Fruit fly (Drosophila melanogaster) whole organism, prepupa: ENCODE results near the gene PPP4R2r.

Source experiments
- Blimp-1 ChIP-seq: fragments of 200-800 bp; sonication (Bioruptor generic); optimal IDR thresholded peaks from 3 replicates; lab custom pipeline; 2017; ENCODE audit warnings: missing biosample characterization, missing genetic modification characterization, mild to moderate bottlenecking, moderate library complexity, missing genetic modification reagents
- CG10631 ChIP-seq: fragments of 200-800 bp; sonication (Bioruptor generic); optimal IDR thresholded peaks from 2 replicates; lab custom pipeline; 2016; ENCODE audit warnings: missing biosample characterization, missing genetic modification characterization
- CG10669 ChIP-seq: fragments of 200-800 bp; sonication (Bioruptor generic); optimal IDR thresholded peaks from 3 replicates; lab custom pipeline; 2018; ENCODE audit warnings: missing biosample characterization, mild to moderate bottlenecking, missing genetic modification characterization, moderate library complexity
- CG11294 ChIP-seq: fragments of 200-800 bp; sonication (Bioruptor generic); IDR thresholded peaks from 2 replicates; pipeline ENCODE4 v1.3.6; 2022; ENCODE audit warnings: missing biosample characterization, missing genetic modification characterization
- CG11762 ChIP-seq: fragments of 200-800 bp; sonication (Bioruptor generic); optimal IDR thresholded peaks from 3 replicates; lab custom pipeline; 2016; ENCODE audit warnings: missing biosample characterization, missing genetic modification characterization; ENCODE audit not compliant: insufficient read depth
- CG11902 ChIP-seq: fragments of 200-800 bp; sonication (Bioruptor generic); optimal IDR thresholded peaks from 3 replicates; lab custom pipeline; 2016; ENCODE audit warnings: missing biosample characterization, missing genetic modification characterization
- CG31627 ChIP-seq: fragments of 200-800 bp; sonication (Bioruptor generic); optimal IDR thresholded peaks from 3 replicates; lab custom pipeline; 2016; ENCODE audit warnings: missing biosample characterization, missing genetic modification characterization
- CG3919 ChIP-seq: fragments of 200-800 bp; sonication (Bioruptor generic); optimal IDR thresholded peaks from 3 replicates; lab custom pipeline; 2016; ENCODE audit warnings: missing biosample characterization, missing genetic modification characterization
- CG6163 ChIP-seq: fragments of 200-800 bp; sonication (Bioruptor generic); IDR thresholded peaks from 3 replicates; pipeline ENCODE4 v1.3.6; 2022; ENCODE audit warnings: missing biosample characterization, missing genetic modification characterization
- CG6276 ChIP-seq: fragments of 200-800 bp; sonication (Bioruptor generic); optimal IDR thresholded peaks from 2 replicates; lab custom pipeline; 2017; ENCODE audit warnings: missing biosample characterization, mild to moderate bottlenecking, missing genetic modification characterization
- CG6792 ChIP-seq: fragments of 200-800 bp; sonication (Bioruptor generic); optimal IDR thresholded peaks from 3 replicates; lab custom pipeline; 2016; ENCODE audit warnings: missing biosample characterization, missing genetic modification characterization
- CG6808 ChIP-seq: fragments of 200-800 bp; sonication (Bioruptor generic); optimal IDR thresholded peaks from 3 replicates; lab custom pipeline; 2017; ENCODE audit warnings: missing biosample characterization, missing genetic modification characterization, mild to moderate bottlenecking, moderate library complexity, missing genetic modification reagents
- CG8119 ChIP-seq: fragments of 200-800 bp; sonication (Bioruptor generic); IDR thresholded peaks from 3 replicates; pipeline ENCODE4 v1.3.6; 2022; ENCODE audit warnings: missing biosample characterization, missing genetic modification characterization
- CG8632 ChIP-seq: fragments of 200-800 bp; sonication (Bioruptor generic); optimal IDR thresholded peaks from 3 replicates; lab custom pipeline; 2016; ENCODE audit warnings: missing biosample characterization, missing genetic modification characterization
- CG9139 ChIP-seq: fragments of 200-800 bp; sonication (Bioruptor generic); optimal IDR thresholded peaks from 3 replicates; lab custom pipeline; 2017; ENCODE audit warnings: missing biosample characterization, mild to moderate bottlenecking, missing genetic modification characterization
- Eip93F ChIP-seq: fragments of 200-800 bp; sonication (Bioruptor generic); optimal IDR thresholded peaks from 2 replicates; lab custom pipeline; 2016; ENCODE audit warnings: missing biosample characterization, mild to moderate bottlenecking, missing genetic modification characterization
- Ets21C ChIP-seq: fragments of 200-800 bp; sonication (Bioruptor generic); optimal IDR thresholded peaks from 3 replicates; lab custom pipeline; 2016; ENCODE audit warnings: missing biosample characterization, missing genetic modification characterization
- Gug ChIP-seq: fragments of 200-800 bp; sonication (Bioruptor generic); IDR thresholded peaks from 2 replicates; pipeline ENCODE4 v1.3.6; 2022; ENCODE audit warnings: missing biosample characterization, missing genetic modification characterization
- Hr38 ChIP-seq: sonication (Bioruptor generic); optimal IDR thresholded peaks from 2 replicates; lab custom pipeline; 2016; ENCODE audit warnings: missing biosample characterization, missing genetic modification characterization
- Hr39 ChIP-seq: fragments of 200-800 bp; sonication (Bioruptor generic); optimal IDR thresholded peaks from 2 replicates; lab custom pipeline; 2016; ENCODE audit warnings: missing biosample characterization, missing genetic modification characterization
- Hr4 ChIP-seq: fragments of 200-800 bp; sonication (Bioruptor generic); optimal IDR thresholded peaks from 3 replicates; lab custom pipeline; 2016; ENCODE audit warnings: missing biosample characterization, missing genetic modification characterization
- Lpt ChIP-seq: fragments of 200-800 bp; sonication (Bioruptor generic); optimal IDR thresholded peaks from 3 replicates; lab custom pipeline; 2016; ENCODE audit warnings: missing biosample characterization, missing genetic modification characterization
- Met ChIP-seq: fragments of 200-800 bp; sonication (Bioruptor generic); optimal IDR thresholded peaks from 3 replicates; lab custom pipeline; 2016; ENCODE audit warnings: missing biosample characterization, missing genetic modification characterization
- OdsH ChIP-seq: fragments of 200-800 bp; sonication (Bioruptor generic); optimal IDR thresholded peaks from 3 replicates; lab custom pipeline; 2016; ENCODE audit warnings: missing biosample characterization, missing genetic modification characterization
- Smox ChIP-seq: fragments of 200-800 bp; sonication (Bioruptor generic); optimal IDR thresholded peaks from 3 replicates; lab custom pipeline; 2016; ENCODE audit warnings: missing biosample characterization, missing genetic modification characterization
- Sox15 ChIP-seq: fragments of 200-800 bp; sonication (Bioruptor generic); optimal IDR thresholded peaks from 3 replicates; lab custom pipeline; 2016; ENCODE audit warnings: missing biosample characterization, missing genetic modification characterization
- achi ChIP-seq: fragments of 200-800 bp; sonication (Bioruptor generic); optimal IDR thresholded peaks from 3 replicates; lab custom pipeline; 2016; ENCODE audit warnings: missing biosample characterization, missing genetic modification characterization
- cyc ChIP-seq: fragments of 200-800 bp; sonication (Bioruptor generic); optimal IDR thresholded peaks from 3 replicates; lab custom pipeline; 2016; ENCODE audit warnings: missing biosample characterization, missing genetic modification characterization
- dac ChIP-seq: fragments of 200-800 bp; sonication (Bioruptor generic); optimal IDR thresholded peaks from 2 replicates; lab custom pipeline; 2017; ENCODE audit warnings: missing biosample characterization, mild to moderate bottlenecking, missing genetic modification characterization
- eg ChIP-seq: fragments of 200-800 bp; sonication (Bioruptor generic); IDR thresholded peaks from 3 replicates; pipeline ENCODE4 v1.3.6; 2022; ENCODE audit warnings: missing biosample characterization, missing genetic modification characterization
- esn ChIP-seq: fragments of 200-800 bp; sonication (Bioruptor generic); optimal IDR thresholded peaks from 2 replicates; lab custom pipeline; 2016; ENCODE audit warnings: missing biosample characterization, mild to moderate bottlenecking, missing genetic modification characterization, moderate library complexity
- fd85E ChIP-seq: fragments of 200-800 bp; sonication (Bioruptor generic); optimal IDR thresholded peaks from 3 replicates; lab custom pipeline; 2016; ENCODE audit warnings: missing biosample characterization, missing genetic modification characterization
- lz ChIP-seq: fragments of 200-800 bp; sonication (Bioruptor generic); optimal IDR thresholded peaks from 3 replicates; lab custom pipeline; 2016; ENCODE audit warnings: missing biosample characterization, missing genetic modification characterization
- net ChIP-seq: fragments of 200-800 bp; sonication (Bioruptor generic); optimal IDR thresholded peaks from 3 replicates; lab custom pipeline; 2016; ENCODE audit warnings: missing biosample characterization, missing genetic modification characterization
- svp ChIP-seq: fragments of 200-800 bp; sonication (Bioruptor generic); peaks from one replicate; lab custom pipeline; 2016; ENCODE audit warnings: missing biosample characterization, missing genetic modification characterization
- vri ChIP-seq: fragments of 200-800 bp; sonication (Bioruptor generic); optimal IDR thresholded peaks from 3 replicates; lab custom pipeline; 2016; ENCODE audit warnings: missing biosample characterization, mild to moderate bottlenecking, missing genetic modification characterization

PPP4R2r gene

DNA sequence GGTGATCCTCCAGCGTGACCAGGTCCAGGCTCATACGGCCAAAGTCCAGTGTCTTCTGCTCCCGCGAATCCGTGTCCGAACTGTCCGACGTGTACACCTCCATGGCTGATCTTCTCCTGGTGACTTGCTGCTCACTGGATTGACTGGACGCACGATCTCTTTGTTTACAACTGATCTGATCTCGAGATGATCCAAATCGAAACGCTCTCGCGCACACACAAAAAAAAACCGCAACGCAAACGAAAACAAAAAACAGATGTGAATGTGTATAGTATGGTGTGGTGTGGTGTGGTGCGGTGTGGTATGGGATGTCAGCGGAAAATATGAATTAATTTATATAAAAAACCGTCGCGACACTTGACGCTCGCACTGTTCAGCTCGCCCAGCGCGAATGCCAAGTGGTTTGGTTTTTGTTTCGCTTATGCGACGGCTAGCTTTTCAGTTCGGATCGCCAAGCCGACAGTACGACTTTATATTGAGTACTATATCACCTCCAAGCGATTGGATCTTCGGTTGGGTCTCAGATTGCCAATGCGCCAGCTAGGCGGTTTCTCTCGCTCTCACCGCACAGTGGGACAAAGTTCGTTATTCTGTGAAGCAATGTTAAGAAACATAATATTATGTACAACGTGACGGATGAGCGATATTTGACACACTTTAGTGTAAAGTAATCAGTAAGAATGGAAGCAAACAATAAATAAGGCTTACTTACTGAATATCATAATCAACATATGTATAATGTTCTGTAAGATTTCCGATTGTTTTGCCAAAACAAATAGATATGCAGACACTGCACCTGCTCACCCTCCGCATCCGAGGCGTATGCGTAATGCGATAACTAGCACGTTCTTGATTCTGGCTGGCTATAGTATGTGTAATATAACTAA lies 7.7 kb downstream of the PPP4R2r start (continued):
- peak; percentile 3 for TF ChIP-seq Sox15 (GFP tag; lab: Kevin White, UChicago)
- peak; percentile 44 for TF ChIP-seq Hr39 (GFP tag; lab: Kevin White, UChicago)
- no peak for TF ChIP-seq cyc (GFP tag; lab: Kevin White, UChicago)
- TF ChIP-seq esn (GFP tag; lab: Kevin White, UChicago): peak; percentile 65
- TF ChIP-seq CG8119 (GFP tag; lab: Robert Waterston, UW): peak; percentile 65; the same call in 2 of the 3 replicates
- peak; percentile 65 for TF ChIP-seq CG6808 (GFP tag; lab: Kevin White, UChicago)
- no peak for TF ChIP-seq CG6163
- TF ChIP-seq dac: no peak
- peak; percentile 73 for TF ChIP-seq vri (GFP tag; lab: Kevin White, UChicago)
- peak; percentile 49 for TF ChIP-seq CG11762 (GFP tag; lab: Kevin White, UChicago)
- peak; percentile 45 for TF ChIP-seq lz (GFP tag; lab: Kevin White, UChicago)
- peak; percentile 74 for TF ChIP-seq Hr4 (GFP tag; lab: Kevin White, UChicago)
- TF ChIP-seq achi (GFP tag; lab: Kevin White, UChicago): peak; percentile 61
- peak; percentile 76 for TF ChIP-seq OdsH (GFP tag; lab: Kevin White, UChicago)
- TF ChIP-seq Ets21C: peak; percentile 7
- peak; percentile 44 for TF ChIP-seq CG3919 (GFP tag; lab: Kevin White, UChicago)
- TF ChIP-seq Lpt (GFP tag; lab: Kevin White, UChicago): peak; percentile 41
- TF ChIP-seq CG11294 (GFP tag; lab: Robert Waterston, UW): peak; percentile 31
- TF ChIP-seq Met (GFP tag; lab: Kevin White, UChicago): peak; percentile 62
- TF ChIP-seq CG10631: peak; percentile 56
- peak; percentile 53 for TF ChIP-seq CG9139 (GFP tag; lab: Kevin White, UChicago)
- peak; percentile 52; the same call in 1 of the 3 replicates for TF ChIP-seq eg (GFP tag; lab: Robert Waterston, UW)
- TF ChIP-seq Smox (GFP tag; lab: Kevin White, UChicago): peak; percentile 35
- peak; percentile 3 for TF ChIP-seq CG11902 (GFP tag; lab: Kevin White, UChicago)
- peak; percentile 51 for TF ChIP-seq Gug (GFP tag; lab: Robert Waterston, UW)
- peak; percentile 69 for TF ChIP-seq net
- peak; percentile 64 for TF ChIP-seq CG6792
- TF ChIP-seq Hr38: no peak
- TF ChIP-seq fd85E (GFP tag; lab: Kevin White, UChicago): no peak
- TF ChIP-seq CG31627 (GFP tag; lab: Kevin White, UChicago): peak; percentile 49
- peak; percentile 64 for TF ChIP-seq CG6276
- peak; percentile 58 for TF ChIP-seq CG8632 (GFP tag; lab: Kevin White, UChicago)
- TF ChIP-seq Eip93F (GFP tag; lab: Kevin White, UChicago): no peak

DNA sequence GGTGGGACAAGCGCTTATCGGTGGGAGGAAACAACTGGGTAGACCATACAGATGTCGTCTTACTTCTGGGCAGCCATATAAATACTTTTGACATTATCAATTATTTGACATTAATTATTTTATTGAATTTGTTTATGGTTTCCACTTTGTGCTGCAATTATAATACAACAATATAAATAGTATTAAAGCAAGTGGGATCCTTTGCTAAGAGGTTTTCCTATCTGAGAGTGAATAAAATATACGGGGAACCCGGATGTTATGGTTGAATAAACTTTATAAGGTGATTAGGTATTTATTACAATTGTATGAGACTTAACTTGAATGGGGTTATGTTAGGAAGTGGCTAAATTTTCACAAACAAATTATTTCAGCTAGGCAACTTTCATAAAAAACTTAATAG lies 8.5 kb downstream of the PPP4R2r start, which contains the start of gene CG32687:
TSS of gene CG32687 (minus strand) at position 101 of the 400 bp plus-strand sequence.
- TF ChIP-seq CG10669 (GFP tag; lab: Kevin White, UChicago) (no peak), Smox (GFP tag; lab: Kevin White, UChicago) (no peak), svp (GFP tag; lab: Kevin White, UChicago) (no peak), Blimp-1 (GFP tag; lab: Kevin White, UChicago) (no peak), CG9139 (GFP tag; lab: Kevin White, UChicago) (no peak), cyc (GFP tag; lab: Kevin White, UChicago) (no peak), fd85E (GFP tag; lab: Kevin White, UChicago) (no peak), CG8632 (GFP tag; lab: Kevin White, UChicago) (no peak), CG11294 (GFP tag; lab: Robert Waterston, UW) (no peak)
- TF ChIP-seq, all 60 proteins: peak for 0
